Fruit fly (Drosophila melanogaster) whole organism, pupa: ENCODE measurements around the gene Ald2.

Source experiments
- CG14655 ChIP-seq: fragments of 200-800 bp; sonication (Bioruptor generic); optimal IDR thresholded peaks from 3 replicates; lab custom pipeline; 2017; ENCODE audit warnings: mild to moderate bottlenecking, missing biosample characterization, missing genetic modification reagents, missing genetic modification characterization
- CG34367 ChIP-seq: fragments of 200-800 bp; sonication (Bioruptor generic); optimal IDR thresholded peaks from 2 replicates; lab custom pipeline; 2018; ENCODE audit warnings: missing biosample characterization, mild to moderate bottlenecking, missing genetic modification characterization

Gene Ald2

DNA sequence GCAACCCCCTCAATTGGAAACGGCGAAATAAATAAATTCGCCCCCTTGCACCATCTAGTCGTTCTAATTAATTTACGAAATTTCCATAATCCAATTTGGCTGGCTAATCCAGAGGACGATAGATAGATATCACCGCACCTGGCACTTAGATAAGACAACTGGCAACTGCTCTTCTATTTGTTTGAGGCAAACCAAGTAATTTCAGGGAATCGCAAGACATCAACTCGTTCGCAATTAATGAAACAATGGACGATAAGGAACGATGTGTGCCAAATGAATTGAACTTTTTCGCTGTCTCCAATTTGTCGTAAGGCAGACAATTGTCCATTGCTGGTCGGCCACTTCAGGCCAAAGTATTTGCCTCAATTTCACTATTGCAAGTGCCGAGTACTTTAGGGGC lies 51.2 kb downstream of the Ald2 start:
- TF ChIP-seq CG14655 (GFP tag; lab: Kevin White, UChicago) (no peak), CG34367 (tag; lab: Kevin White, UChicago) (no peak)
